Worm (Caenorhabditis elegans) whole organism, L4 larva: ENCODE data around the gene ugt-4.

Experiments
- dmd-9 ChIP-seq: fragments of 200-800 bp; sonication (Bioruptor generic); IDR thresholded peaks from 2 replicates; pipeline ENCODE4 v1.3.6; 2022; ENCODE audit warnings: missing genetic modification reagents, missing genetic modification characterization, missing compliant biosample characterization
- dpl-1 ChIP-seq: fragments of 150-350 bp; optimal IDR thresholded peaks from 2 replicates; lab custom pipeline; 2014; ENCODE audit warnings: missing biosample characterization, missing genetic modification reagents, missing genetic modification characterization
- fos-1 ChIP-seq: fragments of 150-350 bp; optimal IDR thresholded peaks from 2 replicates; lab custom pipeline; 2014; ENCODE audit warnings: missing biosample characterization, missing genetic modification characterization
- lin-39 ChIP-seq: fragments of 150-350 bp; optimal IDR thresholded peaks from 2 replicates; lab custom pipeline; 2014; ENCODE audit warnings: missing biosample characterization, missing genetic modification reagents, missing genetic modification characterization
- madf-9 ChIP-seq: fragments of 200-800 bp; sonication (Bioruptor generic); conservative IDR thresholded peaks from 2 replicates; pipeline ENCODE4 v1.3.6; 2022; ENCODE audit warnings: missing genetic modification reagents, missing genetic modification characterization, missing compliant biosample characterization
- mdt-29 ChIP-seq: fragments of 200-800 bp; sonication (Bioruptor generic); IDR thresholded peaks from 2 replicates; pipeline ENCODE4 v1.3.6; 2022; ENCODE audit warnings: missing genetic modification reagents, missing genetic modification characterization, missing compliant biosample characterization
- mep-1 ChIP-seq: fragments of 150-350 bp; sonication (generic microtip); optimal IDR thresholded peaks from 3 replicates; lab custom pipeline; 2014; ENCODE audit warnings: missing biosample characterization, missing genetic modification characterization
- nhr-11 ChIP-seq: fragments of 150-350 bp; optimal IDR thresholded peaks from 2 replicates; lab custom pipeline; 2014; ENCODE audit warnings: missing biosample characterization, missing genetic modification characterization
- nhr-28 ChIP-seq: fragments of 150-350 bp; optimal IDR thresholded peaks from 2 replicates; lab custom pipeline; 2014; ENCODE audit warnings: missing biosample characterization, missing genetic modification characterization
- nhr-42 ChIP-seq: fragments of 200-800 bp; sonication (Bioruptor generic); IDR thresholded peaks from 2 replicates; pipeline ENCODE4 v1.3.6; 2022; ENCODE audit warnings: missing genetic modification characterization, missing compliant biosample characterization
- spr-1 ChIP-seq: sonication (generic microtip); optimal IDR thresholded peaks from 2 replicates; lab custom pipeline; 2016; ENCODE audit warnings: mild to moderate bottlenecking, missing genetic modification characterization, missing compliant biosample characterization
- unc-130 ChIP-seq: sonication (generic microtip); optimal IDR thresholded peaks from 2 replicates; lab custom pipeline; 2016; ENCODE audit warnings: missing genetic modification reagents, missing genetic modification characterization, missing compliant biosample characterization
- unc-39 ChIP-seq: sonication (generic microtip); optimal IDR thresholded peaks from 2 replicates; lab custom pipeline; 2017; ENCODE audit warnings: missing biosample characterization, missing genetic modification characterization

- TF ChIP-seq spr-1 (no peak), lin-39 (tag; lab: Kevin White, UChicago) (no peak), unc-130 (GFP tag; lab: Kevin White, UChicago) (no peak), unc-39 (tag; lab: Kevin White, UChicago) (no peak), mdt-29 (GFP tag; lab: Robert Waterston, UW) (no peak), madf-9 (no peak), dmd-9 (no peak), nhr-28 (tag; lab: Kevin White, UChicago) (no peak), nhr-42 (GFP tag; lab: Robert Waterston, UW) (no peak), nhr-11 (tag; lab: Kevin White, UChicago) (no peak), fos-1 (tag; lab: Kevin White, UChicago) (no peak), mep-1 (tag; lab: Kevin White, UChicago) (no peak), dpl-1 (GFP tag; lab: Kevin White, UChicago) (no peak)
Observed at ce11 chrV:12835388-12835787, 40.3 kb upstream of the ugt-4 start, which contains the start of gene C44H9.4.
